Worm (Caenorhabditis elegans) whole organism, late embryonic: ENCODE data around the gene gldc-1.

ENCODE experiments used
- C08G9.2 ChIP-seq: sonication (generic microtip); optimal IDR thresholded peaks from 2 replicates; lab custom pipeline; 2016; ENCODE audit warnings: mild to moderate bottlenecking, missing genetic modification characterization, moderate library complexity, missing compliant biosample characterization
- C38D4.7 ChIP-seq: fragments of 200-800 bp; sonication (Bioruptor generic); optimal IDR thresholded peaks from 2 replicates; lab custom pipeline; 2018; ENCODE audit warnings: mild to moderate bottlenecking, missing genetic modification characterization, moderate library complexity, missing compliant biosample characterization
- F13H6.1 ChIP-seq: sonication (generic microtip); optimal IDR thresholded peaks from 2 replicates; lab custom pipeline; 2016; ENCODE audit warnings: missing genetic modification characterization, missing compliant biosample characterization
- K02D7.2 ChIP-seq: sonication (generic microtip); optimal IDR thresholded peaks from 2 replicates; lab custom pipeline; 2017; ENCODE audit warnings: mild to moderate bottlenecking, missing genetic modification characterization, missing compliant biosample characterization
- ama-1 ChIP-seq: fragments of 150-350 bp; optimal IDR thresholded peaks from 2 replicates; lab custom pipeline; 2014
- ceh-18 ChIP-seq: sonication (generic microtip); optimal IDR thresholded peaks from 2 replicates; lab custom pipeline; 2016; ENCODE audit warnings: missing genetic modification characterization, missing compliant biosample characterization
- ceh-2 ChIP-seq: sonication (generic microtip); optimal IDR thresholded peaks from 2 replicates; lab custom pipeline; 2016; ENCODE audit warnings: missing genotype, missing genetic modification characterization, missing compliant biosample characterization
- ceh-24 ChIP-seq: sonication (generic microtip); optimal IDR thresholded peaks from 2 replicates; lab custom pipeline; 2016; ENCODE audit warnings: mild to moderate bottlenecking, missing genetic modification characterization, missing compliant biosample characterization
- ceh-30 ChIP-seq: fragments of 150-350 bp; optimal IDR thresholded peaks from 2 replicates; lab custom pipeline; 2014; ENCODE audit warnings: missing biosample characterization, missing genetic modification characterization
- ceh-31 ChIP-seq: sonication (generic microtip); optimal IDR thresholded peaks from 2 replicates; lab custom pipeline; 2016; ENCODE audit warnings: missing genetic modification characterization, missing compliant biosample characterization
- ceh-34 ChIP-seq: sonication (generic microtip); optimal IDR thresholded peaks from 2 replicates; lab custom pipeline; 2016; ENCODE audit warnings: mild to moderate bottlenecking, missing genetic modification characterization, missing compliant biosample characterization
- ceh-45 ChIP-seq: fragments of 200-800 bp; sonication (Bioruptor generic); IDR thresholded peaks from 2 replicates; pipeline ENCODE4 v1.3.6; 2022; ENCODE audit warnings: missing genetic modification reagents, missing genetic modification characterization, missing compliant biosample characterization
- ceh-48 ChIP-seq: sonication (generic microtip); optimal IDR thresholded peaks from 2 replicates; lab custom pipeline; 2016; ENCODE audit warnings: missing genetic modification characterization, inconsistent platforms, missing compliant biosample characterization
- ceh-6 ChIP-seq: fragments of 200-800 bp; sonication (Bioruptor generic); optimal IDR thresholded peaks from 2 replicates; lab custom pipeline; 2018; ENCODE audit warnings: mild to moderate bottlenecking, missing genetic modification characterization, missing compliant biosample characterization
- ceh-9 ChIP-seq: sonication (generic microtip); optimal IDR thresholded peaks from 2 replicates; lab custom pipeline; 2016; ENCODE audit warnings: mild to moderate bottlenecking, missing genetic modification characterization, inconsistent platforms, missing compliant biosample characterization
- dmd-4 ChIP-seq: sonication (generic microtip); optimal IDR thresholded peaks from 2 replicates; lab custom pipeline; 2016; ENCODE audit warnings: borderline replicate concordance, missing genetic modification characterization, missing compliant biosample characterization
- dve-1 ChIP-seq: sonication (generic microtip); optimal IDR thresholded peaks from 2 replicates; lab custom pipeline; 2017; ENCODE audit warnings: antibody characterized with exemption, mild to moderate bottlenecking, missing genetic modification characterization, missing compliant biosample characterization
- elt-2 ChIP-seq: sonication (generic microtip); optimal IDR thresholded peaks from 2 replicates; lab custom pipeline; 2016; ENCODE audit warnings: missing genetic modification reagents, missing genetic modification characterization, missing compliant biosample characterization
- elt-4 ChIP-seq: sonication (generic microtip); optimal IDR thresholded peaks from 2 replicates; lab custom pipeline; 2016; ENCODE audit warnings: missing genetic modification characterization, missing compliant biosample characterization
- ets-4 ChIP-seq: sonication (generic microtip); optimal IDR thresholded peaks from 2 replicates; lab custom pipeline; 2016; ENCODE audit warnings: missing genetic modification characterization, missing compliant biosample characterization
- fkh-10 ChIP-seq: fragments of 150-350 bp; optimal IDR thresholded peaks from 2 replicates; lab custom pipeline; 2014; ENCODE audit warnings: missing biosample characterization, missing genetic modification reagents, missing genetic modification characterization
- fkh-6 ChIP-seq: sonication (generic microtip); optimal IDR thresholded peaks from 2 replicates; lab custom pipeline; 2016; ENCODE audit warnings: missing genetic modification characterization, missing compliant biosample characterization
- hlh-13 ChIP-seq: fragments of 200-800 bp; sonication (Bioruptor generic); optimal IDR thresholded peaks from 2 replicates; lab custom pipeline; 2018; ENCODE audit warnings: mild to moderate bottlenecking, missing genetic modification characterization, missing compliant biosample characterization
- hlh-15 ChIP-seq: sonication (generic microtip); optimal IDR thresholded peaks from 2 replicates; lab custom pipeline; 2016; ENCODE audit warnings: missing genetic modification characterization, missing compliant biosample characterization
- hlh-30 ChIP-seq: sonication (generic microtip); optimal IDR thresholded peaks from 2 replicates; lab custom pipeline; 2017; ENCODE audit warnings: antibody characterized with exemption, missing genetic modification characterization, missing compliant biosample characterization; ENCODE audit not compliant: insufficient read depth
- hlh-6 ChIP-seq: sonication (generic microtip); optimal IDR thresholded peaks from 2 replicates; lab custom pipeline; 2016; ENCODE audit warnings: missing genotype, missing genetic modification characterization, missing compliant biosample characterization
- hlh-8 ChIP-seq: sonication (generic microtip); optimal IDR thresholded peaks from 2 replicates; lab custom pipeline; 2016; ENCODE audit warnings: missing genotype, missing genetic modification characterization, missing compliant biosample characterization
- lin-11 ChIP-seq: fragments of 200-800 bp; sonication (Bioruptor generic); optimal IDR thresholded peaks from 2 replicates; lab custom pipeline; 2018; ENCODE audit warnings: mild to moderate bottlenecking, missing genetic modification characterization, missing compliant biosample characterization
- madf-2 ChIP-seq: sonication (generic microtip); optimal IDR thresholded peaks from 2 replicates; lab custom pipeline; 2017; ENCODE audit warnings: missing genetic modification characterization, missing compliant biosample characterization
- mec-3 ChIP-seq: sonication (generic microtip); optimal IDR thresholded peaks from 2 replicates; lab custom pipeline; 2016; ENCODE audit warnings: borderline replicate concordance, missing genetic modification characterization, missing compliant biosample characterization
- nfya-1 ChIP-seq: sonication (generic microtip); optimal IDR thresholded peaks from 2 replicates; lab custom pipeline; 2017; ENCODE audit warnings: missing genetic modification characterization, mild to moderate bottlenecking, missing compliant biosample characterization, antibody characterized with exemption, moderate library complexity
- odd-2 ChIP-seq: sonication (generic microtip); optimal IDR thresholded peaks from 2 replicates; lab custom pipeline; 2017; ENCODE audit warnings: antibody characterized with exemption, mild to moderate bottlenecking, missing genetic modification characterization, missing compliant biosample characterization
- pat-9 ChIP-seq: fragments of 200-800 bp; sonication (Bioruptor generic); optimal IDR thresholded peaks from 2 replicates; lab custom pipeline; 2018; ENCODE audit warnings: mild to moderate bottlenecking, missing genetic modification characterization, moderate library complexity, missing compliant biosample characterization
- pha-2 ChIP-seq: sonication (generic microtip); optimal IDR thresholded peaks from 2 replicates; lab custom pipeline; 2017; ENCODE audit warnings: mild to moderate bottlenecking, missing genetic modification characterization, missing compliant biosample characterization
- pha-4 ChIP-seq: fragments of 150-350 bp; optimal IDR thresholded peaks from 2 replicates; lab custom pipeline; 2018; ENCODE audit warnings: missing biosample characterization, missing genetic modification reagents, missing genetic modification characterization
- sdc-2 ChIP-seq: sonication (generic microtip); optimal IDR thresholded peaks from 2 replicates; lab custom pipeline; 2016; ENCODE audit warnings: missing genotype, missing genetic modification characterization, missing compliant biosample characterization
- sox-2 ChIP-seq: fragments of 200-800 bp; sonication (Bioruptor generic); IDR thresholded peaks from 2 replicates; pipeline ENCODE4 v1.3.6; 2022; ENCODE audit warnings: missing genetic modification reagents, missing genetic modification characterization, missing compliant biosample characterization
- sox-4 ChIP-seq: sonication (generic microtip); optimal IDR thresholded peaks from 2 replicates; lab custom pipeline; 2017; ENCODE audit warnings: mild to moderate bottlenecking, missing genetic modification characterization, inconsistent platforms, missing compliant biosample characterization
- syd-9 ChIP-seq: sonication (generic microtip); optimal IDR thresholded peaks from 2 replicates; lab custom pipeline; 2016; ENCODE audit warnings: mild to moderate bottlenecking, missing genetic modification characterization, moderate library complexity, missing compliant biosample characterization
- tbx-2 ChIP-seq: sonication (generic microtip); optimal IDR thresholded peaks from 2 replicates; lab custom pipeline; 2016; ENCODE audit warnings: missing genetic modification characterization, missing compliant biosample characterization
- tbx-7 ChIP-seq: sonication (generic microtip); optimal IDR thresholded peaks from 2 replicates; lab custom pipeline; 2016; ENCODE audit warnings: missing genotype, missing genetic modification characterization, missing compliant biosample characterization
- ttx-3 ChIP-seq: sonication (generic microtip); optimal IDR thresholded peaks from 2 replicates; lab custom pipeline; 2016; ENCODE audit warnings: missing genetic modification reagents, missing genetic modification characterization, missing compliant biosample characterization
- unc-3 ChIP-seq, 2 experiments: fragments of 200-800 bp in 1 of 2; sonication (Bioruptor generic) in 1 of 2; sonication (generic microtip) in 1 of 2; conservative IDR thresholded peaks in 1 of 2; optimal IDR thresholded peaks in 1 of 2; 2 replicates each; pipeline versions ENCODE4 v1.3.6 to Lab custom; 2016 to 2022; ENCODE audit warnings: missing compliant biosample characterization in 2 of 2, missing genetic modification characterization in 2 of 2, missing genetic modification reagents in 1 of 2
- unc-42 ChIP-seq: sonication (generic microtip); optimal IDR thresholded peaks from 2 replicates; lab custom pipeline; 2016; ENCODE audit warnings: missing genotype, missing genetic modification characterization, missing compliant biosample characterization
- unc-55 ChIP-seq: sonication (generic microtip); optimal IDR thresholded peaks from 2 replicates; lab custom pipeline; 2017; ENCODE audit warnings: missing biosample characterization, missing genetic modification reagents, missing genetic modification characterization
- unc-86 ChIP-seq: sonication (generic microtip); optimal IDR thresholded peaks from 2 replicates; lab custom pipeline; 2016; ENCODE audit warnings: missing genetic modification characterization, missing compliant biosample characterization
- ztf-16 ChIP-seq: sonication (generic microtip); optimal IDR thresholded peaks from 2 replicates; lab custom pipeline; 2017; ENCODE audit warnings: missing genetic modification characterization, missing compliant biosample characterization

gldc-1 gene

ce11 chrII:6046023-6046631 lies 4.1 kb upstream of the gldc-1 start:
- TF ChIP-seq sox-2 (GFP tag; lab: Robert Waterston, UW) (no peak), C08G9.2 (tag; lab: Kevin White, UChicago) (no peak), elt-2 (tag; lab: Kevin White, UChicago) (no peak), syd-9 (tag; lab: Kevin White, UChicago) (no peak), ceh-18 (peak; percentile 6)
- TF ChIP-seq, all 69 proteins: peak for 1

- peak; percentile 24 for TF ChIP-seq ttx-3 (tag; lab: Kevin White, UChicago)
- TF ChIP-seq nfya-1 (tag; lab: Kevin White, UChicago): peak; percentile 52
- no peak for TF ChIP-seq unc-55 (GFP tag; lab: Kevin White, UChicago)
- peak; percentile 21 for TF ChIP-seq F13H6.1 (tag; lab: Kevin White, UChicago)
- no peak for TF ChIP-seq hlh-6 (tag; lab: Kevin White, UChicago)
- peak; percentile 34 for TF ChIP-seq ceh-31 (tag; lab: Kevin White, UChicago)
- TF ChIP-seq C08G9.2 (tag; lab: Kevin White, UChicago): peak; percentile 31
- no peak for TF ChIP-seq fkh-6 (tag; lab: Kevin White, UChicago)
- TF ChIP-seq unc-86: peak; percentile 45
- no peak for TF ChIP-seq K02D7.2 (tag; lab: Kevin White, UChicago)
- TF ChIP-seq ama-1 (lab: Kevin White, UChicago): no peak
- TF ChIP-seq pha-4 (tag; lab: Kevin White, UChicago): no peak
- TF ChIP-seq tbx-7 (tag; lab: Kevin White, UChicago): no peak
- no peak for TF ChIP-seq pat-9 (tag; lab: Kevin White, UChicago)
- peak; percentile 35 for TF ChIP-seq lin-11 (tag; lab: Kevin White, UChicago)
- peak; percentile 74 for TF ChIP-seq elt-2 (tag; lab: Kevin White, UChicago)
- TF ChIP-seq tbx-2 (tag; lab: Kevin White, UChicago): peak; percentile 48
- no peak for TF ChIP-seq pha-2 (tag; lab: Kevin White, UChicago)
- TF ChIP-seq hlh-13 (GFP tag; lab: Kevin White, UChicago): no peak
- TF ChIP-seq mec-3 (tag; lab: Kevin White, UChicago): no peak
- TF ChIP-seq unc-3 (GFP tag; conservative IDR thresholded peaks at IDR 0.05; lab: Robert Waterston, UW): 0 out of 2 replicates have a peak, but pooled peaks have one; percentile 28
- no peak for TF ChIP-seq unc-3 (tag; optimal IDR thresholded peaks at IDR 0.05; lab: Kevin White, UChicago)
- no peak for TF ChIP-seq hlh-15 (tag; lab: Kevin White, UChicago)
- peak; percentile 42 for TF ChIP-seq sox-4 (tag; lab: Kevin White, UChicago)
- peak; percentile 32 for TF ChIP-seq dve-1 (tag; lab: Kevin White, UChicago)
- no peak for TF ChIP-seq fkh-10 (GFP tag; lab: Kevin White, UChicago)
- no peak for TF ChIP-seq hlh-8 (tag; lab: Kevin White, UChicago)
- TF ChIP-seq ceh-2 (tag; lab: Kevin White, UChicago): peak; percentile 11
- no peak for TF ChIP-seq hlh-30 (tag; lab: Kevin White, UChicago)
- no peak for TF ChIP-seq syd-9 (tag; lab: Kevin White, UChicago)
- peak; percentile 75 for TF ChIP-seq ceh-30 (tag; lab: Kevin White, UChicago)
- no peak for TF ChIP-seq elt-4 (tag; lab: Kevin White, UChicago)
- TF ChIP-seq ceh-6 (GFP tag; lab: Kevin White, UChicago): no peak
- peak; percentile 37 for TF ChIP-seq ceh-34 (tag; lab: Kevin White, UChicago)
- TF ChIP-seq sdc-2 (tag; lab: Kevin White, UChicago): peak; percentile 16
- peak; percentile 14 for TF ChIP-seq ceh-18
- TF ChIP-seq ceh-45 (GFP tag; lab: Robert Waterston, UW): no peak
- no peak for TF ChIP-seq ceh-24
- no peak for TF ChIP-seq madf-2 (tag; lab: Kevin White, UChicago)
- peak; percentile 2 for TF ChIP-seq odd-2
- no peak for TF ChIP-seq unc-42 (tag; lab: Kevin White, UChicago)
- no peak for TF ChIP-seq dmd-4 (tag; lab: Kevin White, UChicago)
- TF ChIP-seq ceh-48 (tag; lab: Kevin White, UChicago): peak; percentile 4
- TF ChIP-seq ceh-9: no peak
- TF ChIP-seq ets-4 (tag; lab: Kevin White, UChicago): no peak
- TF ChIP-seq C38D4.7 (GFP tag; lab: Kevin White, UChicago): no peak
- TF ChIP-seq ztf-16 (tag; lab: Kevin White, UChicago): peak; percentile 44
These were observed 2.5 kb upstream of the gldc-1 start, which contains the start of the genes R12C12.6 and ran-5 for ce11 chrII:6047639-6048159. R12C12.6 (minus strand) TSS chrII:6047867. ran-5 (plus strand) TSS chrII:6048109.
